Worm (Caenorhabditis elegans): Measurements from ENCODE around the gene C50E3.11.

C50E3.11 gene

DNA sequence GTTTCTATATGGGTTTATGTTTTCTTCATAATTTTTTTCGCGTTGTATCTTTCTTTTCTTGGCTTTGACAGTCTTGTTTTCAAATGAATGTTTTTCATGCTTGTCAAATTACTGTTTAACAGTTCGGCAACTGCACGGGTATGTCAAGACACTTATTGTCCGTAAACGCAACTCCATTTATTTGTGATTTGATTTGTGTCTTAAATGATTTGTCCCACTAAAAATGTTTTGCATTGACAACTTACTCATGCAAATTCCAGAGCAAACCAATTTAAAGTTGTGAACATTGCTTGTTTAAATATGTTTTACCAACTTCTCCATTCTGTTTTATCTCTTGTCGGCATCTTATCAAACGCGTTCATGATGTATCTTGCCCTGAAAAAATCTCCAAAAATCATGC lies 28.4 kb upstream of the C50E3.11 start, which contains the start of gene srd-25:
Gene srd-25, plus strand, starts transcription at position 301 of the 400 bp plus-strand sequence.
- no peak for TF ChIP-seq pha-2 (tag; optimal IDR thresholded peaks at IDR 0.05)
- no peak for TF ChIP-seq T23F11.4 (GFP tag; optimal IDR thresholded peaks at IDR 0.05)
- TF ChIP-seq ceh-19 (GFP tag; optimal IDR thresholded peaks at IDR 0.05) = no peak
- TF ChIP-seq hlh-13 (GFP tag; optimal IDR thresholded peaks at IDR 0.05) = no peak
- no peak for TF ChIP-seq C08G9.2 (tag; optimal IDR thresholded peaks at IDR 0.05)
- TF ChIP-seq ceh-31 (tag; optimal IDR thresholded peaks at IDR 0.05) = no peak
- no peak for TF ChIP-seq ahr-1 (tag; optimal IDR thresholded peaks at IDR 0.05)
- no peak for TF ChIP-seq tbx-2 (tag; optimal IDR thresholded peaks at IDR 0.05)
- no peak for TF ChIP-seq pros-1 (tag; optimal IDR thresholded peaks at IDR 0.05)
- no peak for TF ChIP-seq pqm-1 (tag; optimal IDR thresholded peaks at IDR 0.05)
- TF ChIP-seq ceh-34 (tag; optimal IDR thresholded peaks at IDR 0.05) = no peak

DNA sequence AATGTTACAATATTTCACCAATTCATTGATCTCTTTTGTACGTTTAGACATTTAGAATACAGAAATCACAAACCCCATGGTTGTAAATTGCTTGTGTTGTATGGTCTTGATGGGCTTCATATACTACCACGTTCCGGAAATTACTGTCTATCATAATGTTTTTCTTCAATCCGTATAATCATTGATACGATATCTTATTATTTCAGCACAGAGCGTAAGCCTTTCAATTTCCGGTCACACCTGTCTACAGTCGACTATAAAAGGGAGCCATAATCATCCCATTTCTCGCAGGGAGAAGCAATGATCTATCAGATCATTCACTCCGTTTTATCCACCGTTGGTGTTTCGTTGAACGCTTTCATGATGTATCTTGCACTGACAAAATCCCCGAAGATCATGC lies 26.2 kb upstream of the C50E3.11 start, which contains the start of gene srd-30:
Gene srd-30, plus strand, starts transcription at position 301 of the 400 bp plus-strand sequence.
- no peak for TF ChIP-seq ref-2 (tag; optimal IDR thresholded peaks at IDR 0.05)
- no peak for TF ChIP-seq pax-1 (tag; optimal IDR thresholded peaks at IDR 0.05)
- TF ChIP-seq lim-6 (tag; optimal IDR thresholded peaks at IDR 0.05) = no peak
- TF ChIP-seq lin-11 (tag; optimal IDR thresholded peaks at IDR 0.05) = no peak
- TF ChIP-seq ceh-2 (tag; optimal IDR thresholded peaks at IDR 0.05) = no peak
- no peak for TF ChIP-seq unc-55 (GFP tag; optimal IDR thresholded peaks at IDR 0.05)
- no peak for TF ChIP-seq sdc-2 (tag; optimal IDR thresholded peaks at IDR 0.05)
- TF ChIP-seq ceh-24 (tag; optimal IDR thresholded peaks at IDR 0.05) = no peak
- no peak for TF ChIP-seq rnt-1 (tag; optimal IDR thresholded peaks at IDR 0.05)
- TF ChIP-seq ceh-48 (tag; optimal IDR thresholded peaks at IDR 0.05) = no peak
- no peak for TF ChIP-seq fkh-6 (tag; optimal IDR thresholded peaks at IDR 0.05)
- TF ChIP-seq K09A11.1 (tag; optimal IDR thresholded peaks at IDR 0.05; ENCODE audit: insufficient read depth) = no peak
- TF ChIP-seq C08G9.2 (tag; optimal IDR thresholded peaks at IDR 0.05) = no peak
- no peak for TF ChIP-seq unc-3 (GFP tag; conservative IDR thresholded peaks at IDR 0.05)
- TF ChIP-seq unc-3 (tag; optimal IDR thresholded peaks at IDR 0.05) = no peak
- no peak for TF ChIP-seq Y22D7AL.16 (tag; optimal IDR thresholded peaks at IDR 0.05)
- TF ChIP-seq sox-4 (tag; optimal IDR thresholded peaks at IDR 0.05) = no peak

DNA sequence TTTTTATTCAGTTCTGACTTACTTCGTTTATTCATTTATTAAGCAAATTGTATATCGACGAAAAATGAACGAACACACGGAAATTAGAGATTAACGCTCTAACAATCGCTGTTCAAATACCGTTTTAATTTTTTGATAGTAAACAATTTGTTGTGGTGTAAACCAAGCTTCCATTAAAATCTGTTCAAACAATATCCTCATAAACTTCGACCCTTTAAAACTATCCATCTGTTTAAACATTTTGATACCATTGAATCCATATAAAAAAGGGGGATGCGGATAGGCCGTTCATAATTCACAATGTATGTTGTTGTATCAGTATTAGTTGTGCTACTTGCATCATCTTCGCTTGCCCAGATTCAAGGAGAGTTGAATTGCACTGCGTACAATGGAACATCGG lies 23.3 kb upstream of the C50E3.11 start, which contains the start of gene F07C4.6:
Gene F07C4.6, plus strand, starts transcription at position 301 of the 400 bp plus-strand sequence.
- TF ChIP-seq eyg-1 (tag; optimal IDR thresholded peaks at IDR 0.05) (no peak), lin-11 (tag; optimal IDR thresholded peaks at IDR 0.05) (no peak), F13H6.1 (tag; optimal IDR thresholded peaks at IDR 0.05) (no peak), ceh-31 (tag; optimal IDR thresholded peaks at IDR 0.05) (no peak), madf-2 (tag; optimal IDR thresholded peaks at IDR 0.05) (no peak)

DNA sequence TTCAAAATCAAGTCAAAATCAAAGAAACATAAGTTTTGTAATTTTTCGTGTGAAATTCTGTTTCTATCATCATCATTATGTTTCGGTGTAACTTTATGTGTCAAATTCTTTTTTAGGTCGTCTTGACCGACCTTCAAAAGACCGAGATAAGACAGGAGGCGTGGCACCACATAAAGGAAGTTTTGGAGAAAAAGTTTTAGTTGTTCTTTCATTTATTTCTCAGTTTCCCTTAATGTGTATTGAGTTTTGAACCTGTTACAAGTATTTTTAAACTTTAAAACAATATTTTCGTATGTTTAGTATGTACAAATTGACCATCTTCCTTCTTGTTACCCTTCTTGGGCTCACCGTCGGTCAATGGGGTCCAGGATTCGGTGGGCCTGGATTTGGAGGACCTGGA lies 21.4 kb upstream of the C50E3.11 start, which contains the start of gene grsp-4:
Gene grsp-4, plus strand, starts transcription at position 301 of the 400 bp plus-strand sequence.
- TF ChIP-seq C38D4.7 (GFP tag; optimal IDR thresholded peaks at IDR 0.05) = no peak
- TF ChIP-seq eyg-1 (tag; optimal IDR thresholded peaks at IDR 0.05) = no peak
- no peak for TF ChIP-seq C08G9.2 (tag; optimal IDR thresholded peaks at IDR 0.05)
- TF ChIP-seq ceh-9 (tag; optimal IDR thresholded peaks at IDR 0.05) = no peak
- TF ChIP-seq ceh-48 (tag; optimal IDR thresholded peaks at IDR 0.05) = no peak
- TF ChIP-seq ets-4 (tag; optimal IDR thresholded peaks at IDR 0.05) = no peak
- TF ChIP-seq ref-2 (tag; optimal IDR thresholded peaks at IDR 0.05) = no peak
- TF ChIP-seq ama-1 (optimal IDR thresholded peaks at IDR 0.05) = no peak
- TF ChIP-seq ceh-30 (tag; optimal IDR thresholded peaks at IDR 0.05) = no peak

DNA sequence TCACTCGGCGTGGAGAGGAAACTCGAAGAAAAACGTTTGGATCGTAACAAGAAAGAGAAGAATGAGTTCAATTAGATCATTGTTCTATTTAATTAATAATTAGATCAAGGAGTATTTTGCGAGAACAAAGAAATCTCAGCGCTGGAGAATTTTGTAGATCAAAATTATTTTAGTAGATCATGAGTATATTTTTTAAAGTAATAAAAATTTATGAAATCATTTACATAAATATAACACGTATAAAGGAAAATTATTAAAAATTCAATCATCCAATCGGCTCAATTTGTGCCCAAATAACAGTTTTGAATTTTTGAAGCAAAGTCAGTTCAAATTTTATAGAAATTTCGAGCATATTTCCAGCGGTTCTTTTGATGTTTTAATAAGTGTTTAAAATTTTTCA lies 20.9 kb upstream of the C50E3.11 start, which contains the start of gene C50E3.13:
Gene C50E3.13, minus strand, starts transcription at position 101 of the 400 bp plus-strand sequence.
- TF ChIP-seq ceh-24 (tag; optimal IDR thresholded peaks at IDR 0.05) (no peak), tbx-2 (tag; optimal IDR thresholded peaks at IDR 0.05) (no peak), hlh-30 (tag; optimal IDR thresholded peaks at IDR 0.05; ENCODE audit: insufficient read depth) (no peak), madf-2 (tag; optimal IDR thresholded peaks at IDR 0.05) (no peak), pqm-1 (tag; optimal IDR thresholded peaks at IDR 0.05) (no peak), ceh-31 (tag; optimal IDR thresholded peaks at IDR 0.05) (no peak), zip-5 (tag; optimal IDR thresholded peaks at IDR 0.05) (no peak), ceh-45 (GFP tag; IDR thresholded peaks at IDR 0.05) (no peak), K02D7.2 (tag; optimal IDR thresholded peaks at IDR 0.05) (no peak), C38D4.7 (GFP tag; optimal IDR thresholded peaks at IDR 0.05) (no peak)
